Worm (Caenorhabditis elegans) whole organism, young adult: ENCODE results near the gene rps-4.

ENCODE experiments used
- B0336.3 ChIP-seq: fragments of 200-800 bp; sonication (Bioruptor generic); IDR thresholded peaks from 2 replicates; pipeline ENCODE4 v1.3.6; 2022; ENCODE audit warnings: missing genetic modification characterization, missing compliant biosample characterization
- C06A6.2 ChIP-seq: fragments of 200-800 bp; sonication (Bioruptor generic); conservative IDR thresholded peaks from 2 replicates; pipeline ENCODE4 v1.3.6; 2022; ENCODE audit warnings: missing genetic modification characterization, missing compliant biosample characterization
- F22D6.2 ChIP-seq: sonication (generic microtip); optimal IDR thresholded peaks from 2 replicates; lab custom pipeline; 2016; ENCODE audit warnings: mild to moderate bottlenecking, missing genetic modification characterization, missing compliant biosample characterization
- F33H1.4 ChIP-seq: fragments of 200-800 bp; sonication (Bioruptor generic); IDR thresholded peaks from 2 replicates; pipeline ENCODE4 v1.3.6; 2022; ENCODE audit warnings: missing genetic modification reagents, missing genetic modification characterization, missing compliant biosample characterization
- F49E8.2 ChIP-seq: sonication (generic microtip); optimal IDR thresholded peaks from 3 replicates; lab custom pipeline; 2017; ENCODE audit warnings: missing genetic modification characterization, mild to moderate bottlenecking, missing compliant biosample characterization, antibody characterized with exemption, moderate library complexity; ENCODE audit not compliant: insufficient read depth
- K11D2.4 ChIP-seq: fragments of 200-800 bp; sonication (Bioruptor generic); IDR thresholded peaks from 2 replicates; pipeline ENCODE4 v1.3.6; 2022; ENCODE audit warnings: missing genetic modification reagents, missing genetic modification characterization, missing compliant biosample characterization
- T26A5.8 ChIP-seq: sonication (generic microtip); optimal IDR thresholded peaks from 2 replicates; lab custom pipeline; 2016; ENCODE audit warnings: missing genetic modification characterization, missing compliant biosample characterization
- Y53G8AR.9 ChIP-seq: fragments of 200-800 bp; sonication (Bioruptor generic); conservative IDR thresholded peaks from 2 replicates; pipeline ENCODE4 v1.3.6; 2022; ENCODE audit warnings: missing genetic modification reagents, missing genetic modification characterization, missing compliant biosample characterization
- Y56A3A.18 ChIP-seq: fragments of 200-800 bp; sonication (Bioruptor generic); IDR thresholded peaks from 2 replicates; pipeline ENCODE4 v1.3.6; 2022; ENCODE audit warnings: missing genetic modification reagents, missing genetic modification characterization, missing compliant biosample characterization
- ZK185.1 ChIP-seq: sonication (generic microtip); optimal IDR thresholded peaks from 2 replicates; lab custom pipeline; 2016; ENCODE audit warnings: mild to moderate bottlenecking, missing genetic modification characterization, missing compliant biosample characterization; ENCODE audit not compliant: poor library complexity, severe bottlenecking
- ama-1 ChIP-seq, 3 experiments: fragments of 150-350 bp in 1 of 3; sonication (generic microtip) in 2 of 3; optimal IDR thresholded peaks; 2 replicates each; lab custom pipeline; 2014 to 2018; ENCODE audit warnings: missing biosample characterization in 2 of 3, missing genetic modification characterization in 2 of 3, missing genetic modification reagents in 2 of 3
- atf-7 ChIP-seq: sonication (generic microtip); optimal IDR thresholded peaks from 2 replicates; lab custom pipeline; 2017; ENCODE audit warnings: mild to moderate bottlenecking, missing genetic modification characterization, missing compliant biosample characterization
- attf-5 ChIP-seq: fragments of 200-800 bp; sonication (Bioruptor generic); optimal IDR thresholded peaks from 2 replicates; lab custom pipeline; 2018; ENCODE audit warnings: mild to moderate bottlenecking, missing genetic modification characterization, missing compliant biosample characterization
- bed-2 ChIP-seq: fragments of 200-800 bp; sonication (Bioruptor generic); IDR thresholded peaks from 2 replicates; pipeline ENCODE4 v1.3.6; 2022; ENCODE audit warnings: missing genetic modification reagents, missing genetic modification characterization, missing compliant biosample characterization
- cebp-1 ChIP-seq, 2 experiments: fragments of 200-800 bp in 1 of 2; sonication (Bioruptor generic) in 1 of 2; sonication (generic microtip) in 1 of 2; IDR thresholded peaks in 1 of 2; optimal IDR thresholded peaks in 1 of 2; 2 replicates each; pipeline versions ENCODE4 v1.3.6 to Lab custom; 2017 to 2022; ENCODE audit warnings: missing compliant biosample characterization in 2 of 2, missing genetic modification characterization in 2 of 2, mild to moderate bottlenecking in 1 of 2, missing genetic modification reagents in 1 of 2, moderate library complexity in 1 of 2
- chd-7 ChIP-seq: sonication (generic microtip); optimal IDR thresholded peaks from 2 replicates; lab custom pipeline; 2016; ENCODE audit warnings: mild to moderate bottlenecking, missing genetic modification characterization, moderate library complexity, missing compliant biosample characterization
- dox-1 ChIP-seq: fragments of 200-800 bp; sonication (Bioruptor generic); IDR thresholded peaks from 2 replicates; pipeline ENCODE4 v1.3.6; 2022; ENCODE audit warnings: missing genetic modification reagents, missing genetic modification characterization, missing compliant biosample characterization
- dpff-1 ChIP-seq: sonication (generic microtip); optimal IDR thresholded peaks from 2 replicates; lab custom pipeline; 2017; ENCODE audit warnings: mild to moderate bottlenecking, missing genetic modification characterization, missing compliant biosample characterization
- egl-44 ChIP-seq: fragments of 200-800 bp; sonication (Bioruptor generic); IDR thresholded peaks from 2 replicates; pipeline ENCODE4 v1.3.6; 2022; ENCODE audit warnings: missing genetic modification reagents, missing genetic modification characterization, missing compliant biosample characterization
- gei-17 ChIP-seq: fragments of 200-800 bp; sonication (Bioruptor generic); optimal IDR thresholded peaks from 2 replicates; lab custom pipeline; 2018; ENCODE audit warnings: mild to moderate bottlenecking, missing genetic modification characterization, missing compliant biosample characterization
- hlh-26 ChIP-seq: fragments of 200-800 bp; sonication (Bioruptor generic); conservative IDR thresholded peaks from 2 replicates; pipeline ENCODE4 v1.3.6; 2022; ENCODE audit warnings: missing genetic modification reagents, missing genetic modification characterization, missing compliant biosample characterization
- hmg-1.2 ChIP-seq: fragments of 200-800 bp; sonication (Bioruptor generic); IDR thresholded peaks from 2 replicates; pipeline ENCODE4 v1.3.6; 2022; ENCODE audit warnings: missing genetic modification reagents, missing genetic modification characterization, missing compliant biosample characterization
- let-526 ChIP-seq: fragments of 200-800 bp; sonication (Bioruptor generic); IDR thresholded peaks from 2 replicates; pipeline ENCODE4 v1.3.6; 2022; ENCODE audit warnings: missing genetic modification reagents, missing genetic modification characterization, missing compliant biosample characterization
- let-607 ChIP-seq, 2 experiments: fragments of 200-800 bp in 1 of 2; sonication (Bioruptor generic) in 1 of 2; sonication (generic microtip) in 1 of 2; optimal IDR thresholded peaks; 2 replicates each; lab custom pipeline; 2016 to 2018; ENCODE audit warnings: mild to moderate bottlenecking in 2 of 2, missing compliant biosample characterization in 2 of 2, missing genetic modification characterization in 2 of 2, moderate library complexity in 2 of 2, missing genotype in 1 of 2
- lin-40 ChIP-seq: sonication (generic microtip); optimal IDR thresholded peaks from 2 replicates; lab custom pipeline; 2016; ENCODE audit warnings: missing genetic modification characterization, mild to moderate bottlenecking, missing compliant biosample characterization, missing genotype, missing genetic modification reagents
- lin-54 ChIP-seq: fragments of 200-800 bp; sonication (Bioruptor generic); optimal IDR thresholded peaks from 2 replicates; lab custom pipeline; 2018; ENCODE audit warnings: mild to moderate bottlenecking, missing genetic modification characterization, missing compliant biosample characterization
- lir-1 ChIP-seq: fragments of 200-800 bp; sonication (Bioruptor generic); conservative IDR thresholded peaks from 2 replicates; pipeline ENCODE4 v1.3.6; 2022; ENCODE audit warnings: missing genetic modification reagents, missing genetic modification characterization, missing compliant biosample characterization
- madf-6 ChIP-seq: fragments of 200-800 bp; sonication (Bioruptor generic); IDR thresholded peaks from 2 replicates; pipeline ENCODE4 v1.3.6; 2022; ENCODE audit warnings: missing genetic modification reagents, missing genetic modification characterization, missing compliant biosample characterization
- mel-28 ChIP-seq: sonication (generic microtip); optimal IDR thresholded peaks from 2 replicates; lab custom pipeline; 2016; ENCODE audit warnings: borderline replicate concordance, mild to moderate bottlenecking, missing genetic modification characterization, missing compliant biosample characterization
- nhr-80 ChIP-seq: sonication (generic microtip); optimal IDR thresholded peaks from 2 replicates; lab custom pipeline; 2016; ENCODE audit warnings: missing genetic modification characterization, missing compliant biosample characterization
- nhr-90 ChIP-seq: sonication (generic microtip); optimal IDR thresholded peaks from 2 replicates; lab custom pipeline; 2016; ENCODE audit warnings: missing genotype, mild to moderate bottlenecking, missing genetic modification characterization, missing compliant biosample characterization
- repo-1 ChIP-seq: sonication (generic microtip); optimal IDR thresholded peaks from 2 replicates; lab custom pipeline; 2017; ENCODE audit warnings: mild to moderate bottlenecking, missing genetic modification characterization, missing compliant biosample characterization
- snpc-3.4 ChIP-seq: sonication (generic microtip); optimal IDR thresholded peaks from 2 replicates; lab custom pipeline; 2017; ENCODE audit warnings: missing genetic modification characterization, mild to moderate bottlenecking, missing compliant biosample characterization, antibody characterized with exemption, moderate library complexity, missing genotype, missing genetic modification reagents
- tbp1 ChIP-seq: fragments of 200-800 bp; sonication (Bioruptor generic); optimal IDR thresholded peaks from 2 replicates; lab custom pipeline; 2018; ENCODE audit warnings: mild to moderate bottlenecking, missing genetic modification characterization, missing compliant biosample characterization
- tbx-9 ChIP-seq: sonication (generic microtip); optimal IDR thresholded peaks from 2 replicates; lab custom pipeline; 2016; ENCODE audit warnings: borderline replicate concordance, missing genetic modification characterization, inconsistent platforms, missing compliant biosample characterization
- zfh-2 ChIP-seq: fragments of 200-800 bp; sonication (Bioruptor generic); conservative IDR thresholded peaks from 2 replicates; pipeline ENCODE4 v1.3.6; 2022; ENCODE audit warnings: missing genetic modification reagents, missing genetic modification characterization, missing compliant biosample characterization
- ztf-18 ChIP-seq: sonication (generic microtip); optimal IDR thresholded peaks from 2 replicates; lab custom pipeline; 2016; ENCODE audit warnings: missing genotype, mild to moderate bottlenecking, missing genetic modification characterization, missing compliant biosample characterization
- ztf-22 ChIP-seq: fragments of 200-800 bp; sonication (Bioruptor generic); optimal IDR thresholded peaks from 2 replicates; lab custom pipeline; 2018; ENCODE audit warnings: mild to moderate bottlenecking, missing genetic modification characterization, moderate library complexity, missing compliant biosample characterization
- ztf-26 ChIP-seq: sonication (generic microtip); optimal IDR thresholded peaks from 2 replicates; lab custom pipeline; 2017; ENCODE audit warnings: missing genetic modification characterization, missing compliant biosample characterization

The rps-4 gene

ce11 chrIV:7047762-7048178 is 36.7 kb downstream of the rps-4 start:
- no peak for TF ChIP-seq tbx-9 (tag; lab: Kevin White, UChicago)
- TF ChIP-seq gei-17 (GFP tag; lab: Kevin White, UChicago) = no peak
- no peak for TF ChIP-seq F33H1.4
- TF ChIP-seq ztf-22 (GFP tag; lab: Kevin White, UChicago) = peak; percentile 75
- peak; percentile 20 for TF ChIP-seq ztf-18
- TF ChIP-seq cebp-1 (GFP tag; IDR thresholded peaks at IDR 0.05; lab: Robert Waterston, UW) = no peak
- peak; percentile 68 for TF ChIP-seq cebp-1 (tag; optimal IDR thresholded peaks at IDR 0.05; lab: Kevin White, UChicago)
- peak; percentile 70 for TF ChIP-seq ZK185.1 (tag; lab: Kevin White, UChicago)
- TF ChIP-seq dox-1 (GFP tag; lab: Robert Waterston, UW) = peak; percentile 49; the same call in 1 of the 2 replicates
- TF ChIP-seq Y56A3A.18 (GFP tag; lab: Robert Waterston, UW) = 0 out of 2 replicates have a peak, but pooled peaks have one; percentile 24
- TF ChIP-seq egl-44 = 0 out of 2 replicates have a peak, but pooled peaks have one; percentile 8
- no peak for TF ChIP-seq hlh-26
- TF ChIP-seq F49E8.2 (tag; lab: Kevin White, UChicago) = no peak
- peak; percentile 84 for TF ChIP-seq nhr-80 (tag; lab: Kevin White, UChicago)
- TF ChIP-seq bed-2 (GFP tag; lab: Robert Waterston, UW) = no peak
- TF ChIP-seq mel-28 (tag; lab: Kevin White, UChicago) = no peak
- TF ChIP-seq lin-40 = peak; percentile 74
- TF ChIP-seq hmg-1.2 (GFP tag; lab: Robert Waterston, UW) = peak; percentile 70; the same call in 1 of the 2 replicates
- TF ChIP-seq ama-1 (optimal IDR thresholded peaks at IDR 0.05; lab: Kevin White, UChicago) = peak; percentile 62
- TF ChIP-seq ama-1 (GFP tag; optimal IDR thresholded peaks at IDR 0.05; lab: Kevin White, UChicago) = no peak
- TF ChIP-seq zfh-2 (GFP tag; lab: Robert Waterston, UW) = no peak
- TF ChIP-seq K11D2.4 = peak; percentile 39; the same call in 1 of the 2 replicates
- peak; percentile 83 for TF ChIP-seq chd-7
- TF ChIP-seq atf-7 (tag; lab: Kevin White, UChicago) = peak; percentile 54
- no peak for TF ChIP-seq madf-6 (GFP tag; lab: Robert Waterston, UW)
- no peak for TF ChIP-seq T26A5.8
- TF ChIP-seq C06A6.2 (GFP tag; lab: Robert Waterston, UW) = 0 out of 2 replicates have a peak, but pooled peaks have one; percentile 36
- peak; percentile 5 for TF ChIP-seq nhr-90
- TF ChIP-seq Y53G8AR.9 (GFP tag; lab: Robert Waterston, UW) = 0 out of 2 replicates have a peak, but pooled peaks have one; percentile 19
- TF ChIP-seq lin-54 (GFP tag; lab: Kevin White, UChicago) = peak; percentile 39
- no peak for TF ChIP-seq lir-1 (GFP tag; lab: Robert Waterston, UW)
- TF ChIP-seq repo-1 (tag; lab: Kevin White, UChicago) = peak; percentile 26
- peak; percentile 3 to 43 for TF ChIP-seq let-607 (tag; optimal IDR thresholded peaks at IDR 0.05; lab: Kevin White, UChicago)
- TF ChIP-seq F22D6.2 (tag; lab: Kevin White, UChicago) = peak; percentile 40
- TF ChIP-seq tbp1 (GFP tag; lab: Kevin White, UChicago) = peak; percentile 40
- peak; percentile 6; the same call in 1 of the 2 replicates for TF ChIP-seq let-526 (GFP tag; lab: Robert Waterston, UW)
- TF ChIP-seq attf-5 (GFP tag; lab: Kevin White, UChicago) = peak; percentile 73
- peak; percentile 48; the same call in 1 of the 2 replicates for TF ChIP-seq B0336.3 (GFP tag; lab: Robert Waterston, UW)
- TF ChIP-seq dpff-1 (tag; lab: Kevin White, UChicago) = no peak
- peak; percentile 62 for TF ChIP-seq ztf-26 (tag; lab: Kevin White, UChicago)
- no peak for TF ChIP-seq snpc-3.4 (tag; lab: Kevin White, UChicago)
- TF ChIP-seq, all 124 proteins: peak for 26
